Worm (Caenorhabditis elegans) whole organism, midembryonic: ENCODE measurements around the gene unc-86.

ENCODE experiments used
- T22C8.4 ChIP-seq: fragments of 200-800 bp; sonication (Bioruptor generic); IDR thresholded peaks from 2 replicates; pipeline ENCODE4 v1.3.6; 2022; ENCODE audit warnings: missing genetic modification characterization, missing compliant biosample characterization
- cog-1 ChIP-seq: sonication (generic microtip); optimal IDR thresholded peaks from 2 replicates; lab custom pipeline; 2016; ENCODE audit warnings: missing genetic modification characterization, missing compliant biosample characterization
- flt-1 ChIP-seq: fragments of 200-800 bp; sonication (Bioruptor generic); IDR thresholded peaks from 2 replicates; pipeline ENCODE4 v1.3.6; 2022; ENCODE audit warnings: missing genetic modification characterization, missing compliant biosample characterization
- klf-2 ChIP-seq: fragments of 200-800 bp; sonication (Bioruptor generic); conservative IDR thresholded peaks from 2 replicates; pipeline ENCODE4 v1.3.6; 2022; ENCODE audit warnings: missing genetic modification reagents, missing genetic modification characterization, missing compliant biosample characterization
- med-1 ChIP-seq: sonication (generic microtip); optimal IDR thresholded peaks from 2 replicates; lab custom pipeline; 2017; ENCODE audit warnings: missing genetic modification characterization, mild to moderate bottlenecking, missing compliant biosample characterization, antibody characterized with exemption, missing genetic modification reagents; ENCODE audit not compliant: insufficient read depth
- ref-1 ChIP-seq: fragments of 200-800 bp; sonication (Bioruptor generic); conservative IDR thresholded peaks from 2 replicates; pipeline ENCODE4 v1.3.6; 2022; ENCODE audit warnings: missing genetic modification reagents, missing genetic modification characterization, missing compliant biosample characterization
- ztf-23 ChIP-seq: fragments of 200-800 bp; sonication (Bioruptor generic); IDR thresholded peaks from 2 replicates; pipeline ENCODE4 v1.3.6; 2022; ENCODE audit warnings: missing genetic modification reagents, missing genetic modification characterization, missing compliant biosample characterization

DNA sequence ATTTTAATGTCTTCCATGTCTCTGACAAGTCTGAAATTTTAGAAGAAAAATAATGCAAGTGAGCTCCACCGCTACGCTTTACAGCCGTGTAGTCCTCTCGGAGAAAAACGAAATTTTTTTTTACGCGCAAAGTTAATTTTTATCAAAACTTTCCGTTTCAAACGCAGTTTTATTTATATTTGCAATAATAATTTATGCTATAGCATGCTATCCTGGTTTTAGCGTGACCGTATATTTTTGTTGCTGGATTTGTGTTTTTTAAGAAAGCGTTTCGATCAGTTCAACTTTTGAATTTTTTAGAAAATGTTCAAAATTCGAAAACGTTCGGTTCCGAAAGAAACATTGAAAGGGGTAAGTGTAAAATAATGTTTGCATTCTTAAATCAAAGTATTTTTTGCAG, 24.4 kb downstream of the unc-86 start, which contains the start of gene C50C3.1:
- TF ChIP-seq flt-1 (GFP tag; lab: Robert Waterston, UW) (no peak), med-1 (GFP tag; lab: Kevin White, UChicago) (no peak), T22C8.4 (GFP tag; lab: Robert Waterston, UW) (no peak), klf-2 (GFP tag; lab: Robert Waterston, UW) (no peak), ztf-23 (GFP tag; lab: Robert Waterston, UW) (no peak), cog-1 (tag; lab: Kevin White, UChicago) (no peak), ref-1 (GFP tag; lab: Robert Waterston, UW) (no peak)
